Worm (Caenorhabditis elegans) whole organism, early embryonic: ENCODE results near the gene T03E6.8.

Experiments
- F13C5.2 ChIP-seq: sonication (generic microtip); optimal IDR thresholded peaks from 2 replicates; lab custom pipeline; 2017; ENCODE audit warnings: mild to moderate bottlenecking, missing genetic modification characterization, inconsistent platforms, missing compliant biosample characterization
- ama-1 ChIP-seq: fragments of 150-350 bp; optimal IDR thresholded peaks from 2 replicates; lab custom pipeline; 2014
- hmbx-1 ChIP-seq: sonication (generic microtip); optimal IDR thresholded peaks from 2 replicates; lab custom pipeline; 2016; ENCODE audit warnings: mild to moderate bottlenecking, missing genetic modification characterization, missing compliant biosample characterization
- hnd-1 ChIP-seq: sonication (generic microtip); optimal IDR thresholded peaks from 2 replicates; lab custom pipeline; 2016; ENCODE audit warnings: missing genetic modification characterization, missing compliant biosample characterization
- sea-1 ChIP-seq: fragments of 200-800 bp; sonication (Bioruptor generic); conservative IDR thresholded peaks from 2 replicates; pipeline ENCODE4 v1.3.6; 2022; ENCODE audit warnings: missing genetic modification characterization, missing compliant biosample characterization

DNA sequence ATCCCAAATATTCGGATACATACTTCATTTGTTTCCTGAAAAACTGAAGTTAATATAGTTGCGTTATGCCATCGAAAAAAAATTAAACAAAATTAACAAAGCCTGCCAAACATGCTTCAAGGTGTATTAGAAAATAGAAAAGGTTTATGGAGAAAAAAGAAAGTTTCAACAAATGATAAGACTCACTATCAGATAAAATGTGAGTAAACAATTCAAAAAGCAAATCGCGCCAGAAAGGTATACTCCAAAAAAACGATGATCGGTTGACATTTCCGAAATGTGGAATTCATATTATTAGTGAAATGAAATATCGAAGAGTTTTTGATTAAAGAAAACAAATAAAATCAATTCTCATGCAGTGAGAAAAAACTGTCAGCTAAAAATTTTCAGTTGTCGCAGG, 17.9 kb upstream of the T03E6.8 start, which contains the start of gene Y70C5A.3:
- TF ChIP-seq sea-1 (GFP tag; lab: Robert Waterston, UW) = no peak
- TF ChIP-seq ama-1 (lab: Kevin White, UChicago) = no peak
- no peak for TF ChIP-seq F13C5.2 (tag; lab: Kevin White, UChicago)
- TF ChIP-seq hnd-1 (tag; lab: Kevin White, UChicago) = no peak
- no peak for TF ChIP-seq hmbx-1 (tag; lab: Kevin White, UChicago)
